Fruit fly (Drosophila melanogaster) whole organism: ENCODE results near the gene CG34043.

ENCODE experiments used
- Dll ChIP-seq: fragments of >200 bp; optimal IDR thresholded peaks from 2 replicates; lab custom pipeline; 2017
- EcR ChIP-seq, 2 experiments: fragments of >200 bp; optimal IDR thresholded peaks; 2 replicates each; lab custom pipeline; 2017; ENCODE audit warnings: missing biosample characterization in 2 of 2, missing genetic modification characterization in 2 of 2, missing genetic modification reagents in 2 of 2
- pan ChIP-seq: fragments of >200 bp; optimal IDR thresholded peaks from 2 replicates; lab custom pipeline; 2017
- psq ChIP-seq: fragments of >200 bp; optimal IDR thresholded peaks from 2 replicates; lab custom pipeline; 2017

DNA sequence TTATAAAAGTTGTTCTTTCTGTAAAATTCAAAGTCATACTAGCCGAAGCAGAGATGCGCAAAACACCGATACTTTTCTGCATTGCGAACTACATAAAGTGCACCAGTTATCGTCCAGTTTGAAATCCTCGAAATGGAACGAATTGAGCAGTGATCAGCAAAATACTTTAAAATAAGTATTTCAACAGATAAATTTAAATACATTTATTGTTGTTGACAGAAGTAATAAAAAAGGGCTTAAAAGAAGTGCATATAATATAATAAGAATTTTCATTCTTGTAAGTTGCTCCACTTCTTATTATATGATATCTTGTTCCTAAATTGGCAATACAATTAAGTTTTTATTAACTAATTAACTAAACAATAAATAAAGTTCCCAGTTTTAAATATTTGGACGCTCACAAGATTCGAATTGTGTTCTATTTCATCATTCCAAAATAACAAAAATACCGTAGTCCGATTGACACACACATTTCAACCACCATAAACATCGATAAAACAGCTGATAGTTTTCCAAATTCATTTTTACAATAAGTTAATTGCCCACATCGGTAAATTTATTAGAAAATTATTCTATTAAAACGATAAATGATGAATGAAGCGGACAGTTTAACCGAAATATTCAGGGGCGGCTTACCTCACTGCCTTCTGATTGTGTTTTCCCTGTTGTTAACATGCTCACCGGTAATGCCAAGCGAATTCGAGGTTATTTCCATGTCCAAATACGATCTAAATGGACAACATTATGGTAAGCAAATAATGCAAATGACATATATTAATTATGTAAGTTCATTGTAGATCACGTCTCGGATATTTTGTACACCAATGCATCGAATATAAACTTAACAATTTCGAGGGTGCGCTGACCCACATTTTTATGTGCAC, 33.9 kb upstream of the CG34043 start, which contains the start of the genes Usp14 and CG4972:
- TF ChIP-seq Dll (no peak), psq (lab: Kevin White, UChicago) (no peak), EcR (GFP tag; optimal IDR thresholded peaks at IDR 0.05; lab: Kevin White, UChicago) (no peak), pan (lab: Kevin White, UChicago) (no peak)
